Fruit fly (Drosophila melanogaster): ENCODE data around the gene S-Lap2.

- TF ChIP-seq Myc (optimal IDR thresholded peaks at IDR 0.05) (no peak), Sin3A (optimal IDR thresholded peaks at IDR 0.05) (no peak), psq (optimal IDR thresholded peaks at IDR 0.05) (no peak), insv (optimal IDR thresholded peaks at IDR 0.05) (no peak), h (optimal IDR thresholded peaks at IDR 0.05) (no peak)
Measured at dm6 chr3L:8659601-8660000, 39.9 kb downstream of the S-Lap2 start.

Measured in Kc167 (cell line).